Worm (Caenorhabditis elegans) whole organism, young adult: ENCODE results near the gene trpl-5.

Experiments
- B0019.2 ChIP-seq: fragments of 200-800 bp; sonication (Bioruptor generic); conservative IDR thresholded peaks from 2 replicates; pipeline ENCODE4 v1.3.6; 2022; ENCODE audit warnings: missing genetic modification reagents, missing genetic modification characterization, missing compliant biosample characterization
- D2030.7 ChIP-seq: fragments of 200-800 bp; sonication (Bioruptor generic); IDR thresholded peaks from 2 replicates; pipeline ENCODE4 v1.3.6; 2022; ENCODE audit warnings: missing genetic modification reagents, missing genetic modification characterization, missing compliant biosample characterization
- F22D6.2 ChIP-seq: sonication (generic microtip); optimal IDR thresholded peaks from 2 replicates; lab custom pipeline; 2016; ENCODE audit warnings: mild to moderate bottlenecking, missing genetic modification characterization, missing compliant biosample characterization
- F52B5.7 ChIP-seq: sonication (generic microtip); optimal IDR thresholded peaks from 2 replicates; lab custom pipeline; 2016; ENCODE audit warnings: mild to moderate bottlenecking, missing genetic modification characterization, missing compliant biosample characterization
- K11D2.4 ChIP-seq: fragments of 200-800 bp; sonication (Bioruptor generic); IDR thresholded peaks from 2 replicates; pipeline ENCODE4 v1.3.6; 2022; ENCODE audit warnings: missing genetic modification reagents, missing genetic modification characterization, missing compliant biosample characterization
- K12H6.12 ChIP-seq: fragments of 200-800 bp; sonication (Bioruptor generic); optimal IDR thresholded peaks from 2 replicates; lab custom pipeline; 2018; ENCODE audit warnings: mild to moderate bottlenecking, missing genetic modification characterization, missing compliant biosample characterization
- T07F8.4 ChIP-seq: sonication (generic microtip); optimal IDR thresholded peaks from 2 replicates; lab custom pipeline; 2016; ENCODE audit warnings: mild to moderate bottlenecking, missing genetic modification characterization, moderate library complexity, missing compliant biosample characterization
- Y56A3A.18 ChIP-seq: fragments of 200-800 bp; sonication (Bioruptor generic); IDR thresholded peaks from 2 replicates; pipeline ENCODE4 v1.3.6; 2022; ENCODE audit warnings: missing genetic modification reagents, missing genetic modification characterization, missing compliant biosample characterization
- Y95B8A.8 ChIP-seq: fragments of 200-800 bp; sonication (Bioruptor generic); IDR thresholded peaks from 2 replicates; pipeline ENCODE4 v1.3.6; 2022; ENCODE audit warnings: missing genetic modification reagents, missing genetic modification characterization, missing compliant biosample characterization
- aptf-3 ChIP-seq: fragments of 200-800 bp; sonication (Bioruptor generic); IDR thresholded peaks from 2 replicates; pipeline ENCODE4 v1.3.6; 2022; ENCODE audit warnings: missing genetic modification characterization, missing compliant biosample characterization
- attf-3 ChIP-seq: fragments of 200-800 bp; sonication (Bioruptor generic); conservative IDR thresholded peaks from 2 replicates; pipeline ENCODE4 v1.3.6; 2022; ENCODE audit warnings: missing genetic modification reagents, missing genetic modification characterization, missing compliant biosample characterization
- ceh-58 ChIP-seq: fragments of 200-800 bp; sonication (Bioruptor generic); IDR thresholded peaks from 2 replicates; pipeline ENCODE4 v1.3.6; 2022; ENCODE audit warnings: missing genetic modification characterization, missing compliant biosample characterization
- dpff-1 ChIP-seq: sonication (generic microtip); optimal IDR thresholded peaks from 2 replicates; lab custom pipeline; 2017; ENCODE audit warnings: mild to moderate bottlenecking, missing genetic modification characterization, missing compliant biosample characterization
- dpl-1 ChIP-seq: fragments of 150-350 bp; optimal IDR thresholded peaks from 2 replicates; lab custom pipeline; 2014; ENCODE audit warnings: missing biosample characterization, missing genetic modification reagents, missing genetic modification characterization
- egl-18 ChIP-seq: fragments of 200-800 bp; sonication (Bioruptor generic); IDR thresholded peaks from 2 replicates; pipeline ENCODE4 v1.3.6; 2022; ENCODE audit warnings: missing genetic modification reagents, missing genetic modification characterization, missing compliant biosample characterization
- egl-44 ChIP-seq: fragments of 200-800 bp; sonication (Bioruptor generic); IDR thresholded peaks from 2 replicates; pipeline ENCODE4 v1.3.6; 2022; ENCODE audit warnings: missing genetic modification reagents, missing genetic modification characterization, missing compliant biosample characterization
- ekl-4 ChIP-seq: fragments of 200-800 bp; sonication (Bioruptor generic); IDR thresholded peaks from 2 replicates; pipeline ENCODE4 v1.3.6; 2022; ENCODE audit warnings: missing genetic modification reagents, missing genetic modification characterization, missing compliant biosample characterization
- him-1 ChIP-seq: sonication (generic microtip); optimal IDR thresholded peaks from 2 replicates; lab custom pipeline; 2016; ENCODE audit warnings: missing genotype, missing genetic modification reagents, missing genetic modification characterization, missing compliant biosample characterization
- hlh-26 ChIP-seq: fragments of 200-800 bp; sonication (Bioruptor generic); conservative IDR thresholded peaks from 2 replicates; pipeline ENCODE4 v1.3.6; 2022; ENCODE audit warnings: missing genetic modification reagents, missing genetic modification characterization, missing compliant biosample characterization
- hmg-1.2 ChIP-seq: fragments of 200-800 bp; sonication (Bioruptor generic); IDR thresholded peaks from 2 replicates; pipeline ENCODE4 v1.3.6; 2022; ENCODE audit warnings: missing genetic modification reagents, missing genetic modification characterization, missing compliant biosample characterization
- hmg-20 ChIP-seq: fragments of 200-800 bp; sonication (Bioruptor generic); IDR thresholded peaks from 2 replicates; pipeline ENCODE4 v1.3.6; 2022; ENCODE audit warnings: missing genetic modification reagents, missing genetic modification characterization, missing compliant biosample characterization
- hsf-1 ChIP-seq: fragments of 200-800 bp; sonication (Bioruptor generic); IDR thresholded peaks from 2 replicates; pipeline ENCODE4 v1.3.6; 2022; ENCODE audit warnings: missing genetic modification reagents, missing genetic modification characterization, missing compliant biosample characterization
- let-607 ChIP-seq, 2 experiments: fragments of 200-800 bp in 1 of 2; sonication (Bioruptor generic) in 1 of 2; sonication (generic microtip) in 1 of 2; optimal IDR thresholded peaks; 2 replicates each; lab custom pipeline; 2016 to 2018; ENCODE audit warnings: mild to moderate bottlenecking in 2 of 2, missing compliant biosample characterization in 2 of 2, missing genetic modification characterization in 2 of 2, moderate library complexity in 2 of 2, missing genotype in 1 of 2
- lsy-27 ChIP-seq: sonication (generic microtip); optimal IDR thresholded peaks from 2 replicates; lab custom pipeline; 2017; ENCODE audit warnings: missing genetic modification characterization, mild to moderate bottlenecking, missing compliant biosample characterization, antibody characterized with exemption, missing genotype, borderline replicate concordance; ENCODE audit not compliant: insufficient read depth
- madf-10 ChIP-seq: sonication (generic microtip); optimal IDR thresholded peaks from 2 replicates; lab custom pipeline; 2016; ENCODE audit warnings: mild to moderate bottlenecking, missing genetic modification characterization, missing compliant biosample characterization
- madf-3 ChIP-seq: fragments of 200-800 bp; sonication (Bioruptor generic); IDR thresholded peaks from 2 replicates; pipeline ENCODE4 v1.3.6; 2022; ENCODE audit warnings: missing genetic modification reagents, missing genetic modification characterization, missing compliant biosample characterization
- mel-28 ChIP-seq: sonication (generic microtip); optimal IDR thresholded peaks from 2 replicates; lab custom pipeline; 2016; ENCODE audit warnings: borderline replicate concordance, mild to moderate bottlenecking, missing genetic modification characterization, missing compliant biosample characterization
- nhr-179 ChIP-seq: sonication (generic microtip); optimal IDR thresholded peaks from 2 replicates; lab custom pipeline; 2016; ENCODE audit warnings: mild to moderate bottlenecking, missing genetic modification characterization, missing compliant biosample characterization
- nhr-80 ChIP-seq: sonication (generic microtip); optimal IDR thresholded peaks from 2 replicates; lab custom pipeline; 2016; ENCODE audit warnings: missing genetic modification characterization, missing compliant biosample characterization
- rcor-1 ChIP-seq: fragments of 200-800 bp; sonication (Bioruptor generic); IDR thresholded peaks from 2 replicates; pipeline ENCODE4 v1.3.6; 2022; ENCODE audit warnings: missing genetic modification reagents, missing genetic modification characterization, missing compliant biosample characterization
- sdz-38 ChIP-seq: sonication (generic microtip); optimal IDR thresholded peaks from 2 replicates; lab custom pipeline; 2016; ENCODE audit warnings: missing genotype, missing genetic modification characterization, missing compliant biosample characterization
- snpc-1.1 ChIP-seq: sonication (generic microtip); optimal IDR thresholded peaks from 2 replicates; lab custom pipeline; 2017; ENCODE audit warnings: missing genetic modification characterization, mild to moderate bottlenecking, missing compliant biosample characterization, antibody characterized with exemption, moderate library complexity, missing genotype, missing genetic modification reagents; ENCODE audit not compliant: insufficient read depth
- snpc-3.4 ChIP-seq: sonication (generic microtip); optimal IDR thresholded peaks from 2 replicates; lab custom pipeline; 2017; ENCODE audit warnings: missing genetic modification characterization, mild to moderate bottlenecking, missing compliant biosample characterization, antibody characterized with exemption, moderate library complexity, missing genotype, missing genetic modification reagents
- unc-130 ChIP-seq: sonication (generic microtip); optimal IDR thresholded peaks from 2 replicates; lab custom pipeline; 2016; ENCODE audit warnings: missing genetic modification reagents, missing genetic modification characterization, missing compliant biosample characterization
- unc-62 ChIP-seq: fragments of 150-350 bp; optimal IDR thresholded peaks from 2 replicates; lab custom pipeline; 2014; ENCODE audit warnings: missing biosample characterization, missing genetic modification reagents, missing genetic modification characterization
- xnd-1 ChIP-seq: sonication (generic microtip); optimal IDR thresholded peaks from 2 replicates; lab custom pipeline; 2016; ENCODE audit warnings: missing genotype, missing genetic modification reagents, missing genetic modification characterization, missing compliant biosample characterization
- zim-3 ChIP-seq: sonication (generic microtip); optimal IDR thresholded peaks from 2 replicates; lab custom pipeline; 2017; ENCODE audit warnings: mild to moderate bottlenecking, missing genetic modification characterization, moderate library complexity, missing compliant biosample characterization
- ztf-25 ChIP-seq: fragments of 200-800 bp; sonication (Bioruptor generic); IDR thresholded peaks from 2 replicates; pipeline ENCODE4 v1.3.6; 2022; ENCODE audit warnings: missing genetic modification reagents, missing genetic modification characterization, missing compliant biosample characterization
- ztf-28 ChIP-seq: fragments of 200-800 bp; sonication (Bioruptor generic); IDR thresholded peaks from 2 replicates; pipeline ENCODE4 v1.3.6; 2022; ENCODE audit warnings: missing genetic modification reagents, missing genetic modification characterization, missing compliant biosample characterization
- ztf-6 ChIP-seq: fragments of 200-800 bp; sonication (Bioruptor generic); IDR thresholded peaks from 2 replicates; pipeline ENCODE4 v1.3.6; 2022; ENCODE audit warnings: missing genetic modification reagents, missing genetic modification characterization, missing compliant biosample characterization

trpl-5 gene

DNA sequence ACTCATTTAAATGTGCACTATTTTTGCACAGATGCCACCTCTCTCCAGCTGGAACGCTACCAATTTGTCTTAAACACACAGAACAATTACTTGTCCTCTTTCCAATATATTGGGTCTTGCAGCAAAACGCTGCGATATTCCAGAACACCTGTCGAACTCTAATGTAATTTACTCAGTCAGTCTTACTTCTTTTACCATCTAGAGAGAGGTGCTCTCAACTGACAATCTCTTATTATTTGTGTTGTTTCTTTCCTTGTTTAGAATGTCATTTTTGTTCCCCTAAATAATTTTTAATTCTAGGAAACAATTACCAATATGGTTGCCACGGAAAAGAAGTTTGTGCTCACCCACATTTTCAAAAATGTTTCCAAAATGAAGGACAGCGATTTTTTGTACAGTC, 40.3 kb upstream of the trpl-5 start, which contains the start of gene sdz-28:
Gene sdz-28, plus strand, starts transcription at position 301 of the 400 bp plus-strand sequence.
- no peak for TF ChIP-seq hmg-1.2 (GFP tag; lab: Robert Waterston, UW)
- no peak for TF ChIP-seq nhr-179 (tag; lab: Kevin White, UChicago)
- no peak for TF ChIP-seq aptf-3
- TF ChIP-seq ztf-28, result no peak
- no peak for TF ChIP-seq dpl-1 (GFP tag; lab: Kevin White, UChicago)

DNA sequence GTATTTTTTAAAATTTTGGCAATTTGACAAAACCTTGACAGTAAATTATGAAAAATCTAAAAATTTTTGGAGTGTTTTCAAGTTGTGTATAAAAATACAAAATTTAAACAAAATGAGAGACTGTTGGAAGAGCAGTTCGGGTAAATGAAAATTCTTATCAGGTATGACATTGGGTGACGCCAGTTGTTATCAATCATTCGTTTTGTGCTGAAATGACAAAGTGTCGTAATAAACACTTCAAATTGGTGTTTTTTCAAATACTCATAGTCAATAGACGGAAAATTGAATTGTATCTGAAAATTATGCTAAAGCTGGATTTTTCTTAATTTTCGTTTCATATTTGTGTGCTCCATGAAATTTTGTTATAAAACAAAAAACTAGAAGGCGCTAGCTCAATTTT, 32.3 kb upstream of the trpl-5 start:
- TF ChIP-seq sdz-38 (tag; lab: Kevin White, UChicago) (no peak), dpl-1 (GFP tag; lab: Kevin White, UChicago) (no peak), madf-10 (tag; lab: Kevin White, UChicago) (no peak), let-607 (tag; optimal IDR thresholded peaks at IDR 0.05; lab: Kevin White, UChicago) (no peak), B0019.2 (GFP tag; lab: Robert Waterston, UW) (no peak), xnd-1 (tag; lab: Kevin White, UChicago) (no peak), egl-44 (GFP tag; lab: Robert Waterston, UW) (no peak), snpc-1.1 (tag; lab: Kevin White, UChicago) (no peak), nhr-80 (tag; lab: Kevin White, UChicago) (no peak), dpff-1 (no peak), attf-3 (GFP tag; lab: Robert Waterston, UW) (no peak)

ce11 chrII:2122091-2122490, 31.7 kb upstream of the trpl-5 start, which contains the start of gene math-37:
Gene math-37, minus strand, starts transcription at chrII:2122191.
- TF ChIP-seq ekl-4 (GFP tag; lab: Robert Waterston, UW), result no peak
- no peak for TF ChIP-seq him-1 (tag; lab: Kevin White, UChicago)
- TF ChIP-seq hmg-20 (GFP tag; lab: Robert Waterston, UW), result no peak
- no peak for TF ChIP-seq madf-10 (tag; lab: Kevin White, UChicago)
- no peak for TF ChIP-seq madf-3 (GFP tag; lab: Robert Waterston, UW)
- no peak for TF ChIP-seq F52B5.7 (tag; lab: Kevin White, UChicago)
- no peak for TF ChIP-seq egl-18 (GFP tag; lab: Robert Waterston, UW)
- no peak for TF ChIP-seq K11D2.4 (GFP tag; lab: Robert Waterston, UW)
- TF ChIP-seq ceh-58, result no peak

DNA sequence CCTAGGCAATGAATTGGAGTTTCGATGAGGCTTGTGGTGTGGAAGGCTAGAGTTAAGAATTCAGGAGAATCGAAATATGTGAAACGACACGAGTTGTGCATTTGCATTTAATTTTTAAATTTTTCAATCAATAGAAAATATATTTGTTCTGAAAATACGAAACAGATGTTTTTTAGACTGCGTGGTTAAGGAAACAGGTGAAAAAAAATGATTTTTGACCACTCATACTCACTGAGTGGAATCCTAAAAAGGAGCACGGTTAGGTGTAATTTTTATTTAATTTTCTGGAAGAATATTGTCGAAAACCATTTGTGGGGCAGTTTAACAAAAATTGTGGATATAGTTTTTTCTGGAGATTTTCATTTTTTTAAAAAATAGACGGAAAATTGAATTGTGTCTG, 26.4 kb upstream of the trpl-5 start, which contains the start of gene srh-195:
Gene srh-195, minus strand, starts transcription at position 101 of the 400 bp plus-strand sequence.
- no peak for TF ChIP-seq zim-3
- TF ChIP-seq hsf-1 (GFP tag; lab: Robert Waterston, UW), result no peak
- TF ChIP-seq snpc-3.4 (tag; lab: Kevin White, UChicago), result no peak
- TF ChIP-seq lsy-27 (tag; lab: Kevin White, UChicago), result no peak
- no peak for TF ChIP-seq T07F8.4
- TF ChIP-seq aptf-3, result no peak
- no peak for TF ChIP-seq unc-130 (GFP tag; lab: Kevin White, UChicago)
- no peak for TF ChIP-seq ztf-6 (GFP tag; lab: Robert Waterston, UW)
- no peak for TF ChIP-seq mel-28 (tag; lab: Kevin White, UChicago)
- TF ChIP-seq D2030.7 (GFP tag; lab: Robert Waterston, UW), result no peak
- TF ChIP-seq Y56A3A.18 (GFP tag; lab: Robert Waterston, UW), result no peak
- no peak for TF ChIP-seq ztf-25 (GFP tag; lab: Robert Waterston, UW)
- TF ChIP-seq K12H6.12 (tag; lab: Kevin White, UChicago), result no peak
- no peak for TF ChIP-seq attf-3 (GFP tag; lab: Robert Waterston, UW)
- no peak for TF ChIP-seq Y95B8A.8 (GFP tag; lab: Robert Waterston, UW)
- TF ChIP-seq rcor-1, result no peak
- no peak for TF ChIP-seq hlh-26 (GFP tag; lab: Robert Waterston, UW)
- no peak for TF ChIP-seq unc-62 (GFP tag; lab: Kevin White, UChicago)
- no peak for TF ChIP-seq F22D6.2 (tag; lab: Kevin White, UChicago)
